Worm (Caenorhabditis elegans) whole organism, dauer: Measurements from ENCODE around the gene srab-16.
"Not testable (repeated sequence)": the region's sequence is repeated elsewhere in the genome, so short reads cannot be mapped to it uniquely, and the experiment has no call there.

Experiments used
- unc-62 ChIP-seq: sonication (generic microtip); optimal IDR thresholded peaks from 2 replicates; lab custom pipeline; 2017; ENCODE audit warnings: missing biosample characterization, missing genetic modification reagents, missing genetic modification characterization

The srab-16 gene

ce11 chrV:777285-777684, 5.2 kb upstream of the srab-16 start, which contains the start of gene R09E12.9:
R09E12.9 (plus strand) TSS chrV:777600.
- TF ChIP-seq unc-62 (GFP tag; lab: Kevin White, UChicago), result no peak

ce11 chrV:778339-778738, 4.2 kb upstream of the srab-16 start, which contains the start of gene srbc-59:
srbc-59 (plus strand) TSS chrV:778639.
- no peak for TF ChIP-seq unc-62 (GFP tag; lab: Kevin White, UChicago)

- no peak for TF ChIP-seq unc-62 (GFP tag; lab: Kevin White, UChicago)
Observed at ce11 chrV:779999-780398, 2.5 kb upstream of the srab-16 start, which contains the start of gene srbc-60. srbc-60 (plus strand) TSS chrV:780299.

- TF ChIP-seq unc-62 (GFP tag; lab: Kevin White, UChicago), result no peak
Observed at ce11 chrV:794092-794491, 11.6 kb downstream of the srab-16 start.

- TF ChIP-seq unc-62 (GFP tag; lab: Kevin White, UChicago), result no peak
Observed at ce11 chrV:797241-797640, 14.7 kb downstream of the srab-16 start.

- TF ChIP-seq unc-62 (GFP tag; lab: Kevin White, UChicago), result no peak
Observed at ce11 chrV:800271-800670, 17.7 kb downstream of the srab-16 start.

ce11 chrV:801555-802060, 19.1 kb downstream of the srab-16 start:
- no peak for TF ChIP-seq unc-62 (GFP tag; lab: Kevin White, UChicago)

ce11 chrV:802726-803125, 20.2 kb downstream of the srab-16 start:
- TF ChIP-seq unc-62 (GFP tag; lab: Kevin White, UChicago), result no peak

ce11 chrV:803472-803871, 20.9 kb downstream of the srab-16 start:
- no peak for TF ChIP-seq unc-62 (GFP tag; lab: Kevin White, UChicago)

ce11 chrV:804485-804884, 22.0 kb downstream of the srab-16 start, which contains the start of gene nhr-270:
nhr-270 (minus strand) TSS chrV:804741.
- TF ChIP-seq unc-62 (GFP tag; lab: Kevin White, UChicago), result no peak

- TF ChIP-seq unc-62 (GFP tag; lab: Kevin White, UChicago), result no peak
Observed at ce11 chrV:808260-808659, 25.7 kb downstream of the srab-16 start.

ce11 chrV:810281-810862, 27.8 kb downstream of the srab-16 start, which contains the start of gene R13D11.4:
R13D11.4 (plus strand) TSS chrV:810812.
- TF ChIP-seq unc-62 (GFP tag; lab: Kevin White, UChicago), result no peak

ce11 chrV:813101-813500, 30.6 kb downstream of the srab-16 start, which contains the start of gene R13D11.10:
R13D11.10 (minus strand) TSS chrV:813201.
- TF ChIP-seq unc-62 (GFP tag; lab: Kevin White, UChicago), result no peak

- no peak for TF ChIP-seq unc-62 (GFP tag; lab: Kevin White, UChicago)
Observed at ce11 chrV:814716-815115, 32.2 kb downstream of the srab-16 start, which contains the start of gene R13D11.3. R13D11.3 (plus strand) TSS chrV:815016.

ce11 chrV:817182-817581, 34.6 kb downstream of the srab-16 start, which contains the start of gene R13D11.1:
R13D11.1 (plus strand) TSS chrV:817482.
- no peak for TF ChIP-seq unc-62 (GFP tag; lab: Kevin White, UChicago)

- TF ChIP-seq unc-62 (GFP tag; lab: Kevin White, UChicago), result not testable (repeated sequence)
Observed at ce11 chrV:820629-821028, 38.1 kb downstream of the srab-16 start, which contains the start of gene srx-32. srx-32 (minus strand) TSS chrV:820729.

ce11 chrV:822922-823321, 40.4 kb downstream of the srab-16 start, which contains the start of gene srx-31:
srx-31 (minus strand) TSS chrV:823022.
- TF ChIP-seq unc-62 (GFP tag; lab: Kevin White, UChicago), result not testable (repeated sequence)
